Fruit fly (Drosophila melanogaster) whole organism, prepupa: Measurements from ENCODE around the gene C901.

Experiments
- CG10631 ChIP-seq: fragments of 200-800 bp; sonication (Bioruptor generic); optimal IDR thresholded peaks from 2 replicates; lab custom pipeline; 2016; ENCODE audit warnings: missing biosample characterization, missing genetic modification characterization
- CG10669 ChIP-seq: fragments of 200-800 bp; sonication (Bioruptor generic); optimal IDR thresholded peaks from 3 replicates; lab custom pipeline; 2018; ENCODE audit warnings: missing biosample characterization, mild to moderate bottlenecking, missing genetic modification characterization, moderate library complexity
- CG11294 ChIP-seq: fragments of 200-800 bp; sonication (Bioruptor generic); IDR thresholded peaks from 2 replicates; pipeline ENCODE4 v1.3.6; 2022; ENCODE audit warnings: missing biosample characterization, missing genetic modification characterization
- CG11762 ChIP-seq: fragments of 200-800 bp; sonication (Bioruptor generic); optimal IDR thresholded peaks from 3 replicates; lab custom pipeline; 2016; ENCODE audit warnings: missing biosample characterization, missing genetic modification characterization; ENCODE audit not compliant: insufficient read depth
- CG1621 ChIP-seq: fragments of 200-800 bp; sonication (Bioruptor generic); optimal IDR thresholded peaks from 3 replicates; lab custom pipeline; 2018; ENCODE audit warnings: missing biosample characterization, mild to moderate bottlenecking, missing genetic modification characterization
- CG4318 ChIP-seq: fragments of 200-800 bp; sonication (Bioruptor generic); optimal IDR thresholded peaks from 3 replicates; lab custom pipeline; 2017; ENCODE audit warnings: missing biosample characterization, mild to moderate bottlenecking, missing genetic modification characterization
- CG6792 ChIP-seq: fragments of 200-800 bp; sonication (Bioruptor generic); optimal IDR thresholded peaks from 3 replicates; lab custom pipeline; 2016; ENCODE audit warnings: missing biosample characterization, missing genetic modification characterization
- CG6808 ChIP-seq: fragments of 200-800 bp; sonication (Bioruptor generic); optimal IDR thresholded peaks from 3 replicates; lab custom pipeline; 2017; ENCODE audit warnings: missing biosample characterization, missing genetic modification characterization, mild to moderate bottlenecking, moderate library complexity, missing genetic modification reagents
- CG6854 ChIP-seq: fragments of 200-800 bp; sonication (Bioruptor generic); optimal IDR thresholded peaks from 2 replicates; lab custom pipeline; 2017; ENCODE audit warnings: missing biosample characterization, mild to moderate bottlenecking, missing genetic modification characterization
- CG8319 ChIP-seq: fragments of 200-800 bp; sonication (Bioruptor generic); optimal IDR thresholded peaks from 3 replicates; lab custom pipeline; 2016; ENCODE audit warnings: missing biosample characterization, missing genetic modification characterization
- CG8632 ChIP-seq: fragments of 200-800 bp; sonication (Bioruptor generic); optimal IDR thresholded peaks from 3 replicates; lab custom pipeline; 2016; ENCODE audit warnings: missing biosample characterization, missing genetic modification characterization
- Eip75B ChIP-seq: fragments of 200-800 bp; sonication (Bioruptor generic); optimal IDR thresholded peaks from 3 replicates; lab custom pipeline; 2016; ENCODE audit warnings: missing biosample characterization, missing genetic modification characterization
- Lpt ChIP-seq: fragments of 200-800 bp; sonication (Bioruptor generic); optimal IDR thresholded peaks from 3 replicates; lab custom pipeline; 2016; ENCODE audit warnings: missing biosample characterization, missing genetic modification characterization
- topi ChIP-seq: fragments of 200-800 bp; sonication (Bioruptor generic); optimal IDR thresholded peaks from 3 replicates; lab custom pipeline; 2016; ENCODE audit warnings: missing biosample characterization, missing genetic modification characterization

DNA sequence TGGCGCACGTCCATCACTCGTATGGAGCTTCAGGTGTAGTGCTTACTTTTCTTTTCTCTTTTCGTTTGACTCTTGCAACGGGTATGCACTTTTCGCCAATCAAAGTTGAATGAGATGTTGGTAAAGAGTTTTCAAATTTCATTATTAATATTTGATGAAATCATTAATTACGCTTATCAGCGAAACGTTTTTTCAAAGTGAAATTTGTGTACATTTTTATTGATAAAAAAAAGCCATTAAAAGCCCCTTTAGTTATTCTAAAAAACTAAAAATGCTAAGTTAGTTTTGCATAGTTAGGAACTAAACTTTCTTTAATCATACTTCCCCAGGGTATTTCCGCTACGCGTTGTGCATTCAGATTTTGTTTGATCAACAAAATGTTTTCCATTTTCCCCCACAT lies 13.7 kb downstream of the C901 start:
- TF ChIP-seq Lpt (GFP tag; lab: Kevin White, UChicago) (no peak), CG11762 (GFP tag; lab: Kevin White, UChicago) (no peak), topi (GFP tag; lab: Kevin White, UChicago) (no peak), CG6854 (GFP tag; lab: Kevin White, UChicago) (no peak), CG8319 (no peak), CG4318 (peak; percentile 78), CG1621 (tag; lab: Kevin White, UChicago) (no peak), CG10631 (no peak), CG8632 (GFP tag; lab: Kevin White, UChicago) (no peak), CG6792 (GFP tag; lab: Kevin White, UChicago) (no peak), CG6808 (GFP tag; lab: Kevin White, UChicago) (no peak), CG11294 (GFP tag; lab: Robert Waterston, UW) (no peak), Eip75B (GFP tag; lab: Kevin White, UChicago) (no peak), CG10669 (GFP tag; lab: Kevin White, UChicago) (no peak)
